Fruit fly (Drosophila melanogaster) whole organism: ENCODE measurements around the gene Acbp4.

Source experiments
- CG8478 ChIP-seq: fragments of >200 bp; optimal IDR thresholded peaks from 2 replicates; lab custom pipeline; 2018; ENCODE audit warnings: inconsistent platforms
- EcR ChIP-seq, 2 experiments: fragments of >200 bp; optimal IDR thresholded peaks; 2 replicates each; lab custom pipeline; 2017; ENCODE audit warnings: missing biosample characterization in 2 of 2, missing genetic modification characterization in 2 of 2, missing genetic modification reagents in 2 of 2
- psq ChIP-seq: fragments of >200 bp; optimal IDR thresholded peaks from 2 replicates; lab custom pipeline; 2017
- usp ChIP-seq: fragments of >200 bp; optimal IDR thresholded peaks from 2 replicates; lab custom pipeline; 2017; ENCODE audit warnings: missing biosample characterization, missing genetic modification characterization, mixed read lengths

DNA sequence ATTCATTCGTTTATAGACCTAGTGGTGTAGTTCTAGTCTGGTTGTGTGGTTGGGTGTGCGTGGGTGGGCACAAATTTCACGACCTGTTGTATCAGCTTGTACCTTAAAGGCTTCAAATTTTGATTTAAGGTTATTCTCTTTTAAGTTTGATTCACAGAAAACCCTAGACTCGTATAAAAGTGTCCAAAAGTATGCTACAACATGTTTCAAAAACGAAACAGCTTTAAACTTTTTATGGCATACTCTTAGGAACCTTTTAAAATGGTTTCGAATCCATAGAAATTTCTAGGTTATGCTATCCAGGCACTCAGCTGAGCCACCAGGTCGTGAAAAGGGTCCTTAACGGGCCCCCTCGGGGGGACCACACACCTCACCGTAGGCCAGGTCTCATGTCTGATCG is 33.9 kb upstream of the Acbp4 start:
- TF ChIP-seq usp (GFP tag; lab: Kevin White, UChicago) (no peak), psq (lab: Kevin White, UChicago) (no peak), CG8478 (lab: Kevin White, UChicago) (no peak), EcR (GFP tag; optimal IDR thresholded peaks at IDR 0.05; lab: Kevin White, UChicago) (no peak)
